Worm (Caenorhabditis elegans) whole organism, midembryonic: ENCODE measurements around the gene C44H9.6.

Experiments
- T22C8.4 ChIP-seq: fragments of 200-800 bp; sonication (Bioruptor generic); IDR thresholded peaks from 2 replicates; pipeline ENCODE4 v1.3.6; 2022; ENCODE audit warnings: missing genetic modification characterization, missing compliant biosample characterization
- flt-1 ChIP-seq: fragments of 200-800 bp; sonication (Bioruptor generic); IDR thresholded peaks from 2 replicates; pipeline ENCODE4 v1.3.6; 2022; ENCODE audit warnings: missing genetic modification characterization, missing compliant biosample characterization
- tab-1 ChIP-seq: fragments of 200-800 bp; sonication (Bioruptor generic); IDR thresholded peaks from 2 replicates; pipeline ENCODE4 v1.3.6; 2022; ENCODE audit warnings: missing genetic modification characterization, missing compliant biosample characterization
- ztf-23 ChIP-seq: fragments of 200-800 bp; sonication (Bioruptor generic); IDR thresholded peaks from 2 replicates; pipeline ENCODE4 v1.3.6; 2022; ENCODE audit warnings: missing genetic modification reagents, missing genetic modification characterization, missing compliant biosample characterization
- ztf-29 ChIP-seq: fragments of 200-800 bp; sonication (Bioruptor generic); IDR thresholded peaks from 2 replicates; pipeline ENCODE4 v1.3.6; 2022; ENCODE audit warnings: missing genetic modification reagents, missing genetic modification characterization, missing compliant biosample characterization

DNA sequence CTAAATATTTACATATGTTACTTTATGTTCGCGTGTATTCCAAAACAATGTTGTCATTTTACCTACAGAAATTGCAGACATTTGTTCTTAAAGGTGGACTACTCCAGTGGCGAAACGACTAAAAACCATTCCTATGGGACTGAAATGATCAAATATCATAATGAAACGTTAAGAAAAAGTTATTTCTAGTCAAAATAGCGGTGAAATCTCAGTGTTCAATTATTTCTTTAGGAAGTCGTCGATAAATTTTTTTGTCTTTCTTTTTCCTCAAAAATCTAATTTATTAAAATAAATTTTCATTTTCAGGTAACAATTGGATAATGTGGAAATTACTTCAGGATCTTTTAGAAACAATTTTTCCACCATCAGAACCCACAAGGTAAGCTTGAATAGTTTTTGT lies 9.8 kb downstream of the C44H9.6 start, which contains the start of gene C44H9.4:
- TF ChIP-seq T22C8.4: no peak
- no peak for TF ChIP-seq tab-1 (GFP tag; lab: Robert Waterston, UW)
- TF ChIP-seq ztf-29 (GFP tag; lab: Robert Waterston, UW): no peak
- TF ChIP-seq ztf-23: no peak
- TF ChIP-seq flt-1 (GFP tag; lab: Robert Waterston, UW): no peak
